Fruit fly (Drosophila melanogaster): Measurements from ENCODE around the gene CG4842.

The CG4842 gene

DNA sequence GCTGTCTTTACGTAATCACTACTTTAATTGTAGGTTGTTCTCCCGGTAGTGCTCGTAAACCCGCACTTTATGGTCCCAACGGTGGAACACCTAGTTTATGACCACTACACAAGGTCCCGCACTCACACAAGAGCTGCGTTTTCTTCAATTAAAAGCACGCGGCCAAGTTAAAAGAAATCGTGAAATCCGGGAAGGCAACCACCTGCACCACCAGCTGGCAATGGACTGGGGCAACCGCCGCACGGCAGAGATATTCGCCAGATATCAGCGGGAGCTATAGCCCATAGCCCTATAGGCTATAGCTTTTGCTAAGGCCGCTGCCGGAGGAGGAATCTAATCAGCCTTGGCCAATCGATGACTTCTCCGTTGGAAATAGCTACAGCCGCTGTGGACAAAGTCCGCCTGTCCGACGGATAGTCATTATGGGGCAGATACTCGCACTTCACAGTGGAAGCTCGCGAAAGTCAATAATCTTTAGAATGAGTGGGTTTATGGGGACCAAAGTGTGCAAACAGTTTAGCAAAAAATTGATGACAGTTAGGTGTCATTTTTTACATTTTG lies 16.0 kb downstream of the CG4842 start:
- no peak for TF ChIP-seq acj6 (GFP tag; optimal IDR thresholded peaks at IDR 0.05)
- peak; percentile 38 for TF ChIP-seq Eip78C (GFP tag)
- peak; percentile 15 for TF ChIP-seq CG16779 (tag; optimal IDR thresholded peaks at IDR 0.05)
- no peak for TF ChIP-seq CG11762 (GFP tag; optimal IDR thresholded peaks at IDR 0.05; ENCODE audit: insufficient read depth)
- TF ChIP-seq lz (GFP tag; optimal IDR thresholded peaks at IDR 0.05), result no peak
- TF ChIP-seq dsx (GFP tag; optimal IDR thresholded peaks at IDR 0.05; ENCODE audit: poor library complexity, severe bottlenecking), result no peak
- TF ChIP-seq CG34406 (GFP tag; optimal IDR thresholded peaks at IDR 0.05), result no peak
- no peak for TF ChIP-seq Gug (GFP tag; IDR thresholded peaks at IDR 0.05)
- TF ChIP-seq CG8632 (GFP tag; optimal IDR thresholded peaks at IDR 0.05), result no peak
- TF ChIP-seq Ets21C (GFP tag; optimal IDR thresholded peaks at IDR 0.05), result no peak
- TF ChIP-seq vri (GFP tag; optimal IDR thresholded peaks at IDR 0.05), result peak; percentile 32
- TF ChIP-seq eg (GFP tag; IDR thresholded peaks at IDR 0.05), result no peak; the same call in 2 of the 3 replicates
- TF ChIP-seq CG6276 (GFP tag; optimal IDR thresholded peaks at IDR 0.05), result peak; percentile 52
- peak; percentile 51; the same call in 1 of the 3 replicates for TF ChIP-seq CG8119 (GFP tag; IDR thresholded peaks at IDR 0.05)
- no peak for TF ChIP-seq salr (GFP tag; optimal IDR thresholded peaks at IDR 0.05)
- TF ChIP-seq CG31627 (GFP tag; optimal IDR thresholded peaks at IDR 0.05), result no peak
- no peak for TF ChIP-seq Hr38 (GFP tag; optimal IDR thresholded peaks at IDR 0.05)
- TF ChIP-seq CG4318 (GFP tag; optimal IDR thresholded peaks at IDR 0.05), result no peak
- peak in 1 of 2 experiments; percentile 9 for TF ChIP-seq ss (GFP tag; optimal IDR thresholded peaks at IDR 0.05)
- no peak for TF ChIP-seq svp (GFP tag)
- no peak for TF ChIP-seq CG32006 (GFP tag; optimal IDR thresholded peaks at IDR 0.05)
- no peak for TF ChIP-seq CG9139 (GFP tag; optimal IDR thresholded peaks at IDR 0.05)
- TF ChIP-seq CG6854 (GFP tag; optimal IDR thresholded peaks at IDR 0.05), result no peak
- no peak for TF ChIP-seq Ets96B (tag; optimal IDR thresholded peaks at IDR 0.05)
- TF ChIP-seq Blimp-1 (GFP tag; optimal IDR thresholded peaks at IDR 0.05), result no peak
- TF ChIP-seq Eip75B (GFP tag; optimal IDR thresholded peaks at IDR 0.05), result no peak
- TF ChIP-seq pdm3 (GFP tag; optimal IDR thresholded peaks at IDR 0.05), result no peak
- no peak for TF ChIP-seq CG6792 (GFP tag; optimal IDR thresholded peaks at IDR 0.05)
- TF ChIP-seq CG10669 (GFP tag; optimal IDR thresholded peaks at IDR 0.05), result no peak

DNA sequence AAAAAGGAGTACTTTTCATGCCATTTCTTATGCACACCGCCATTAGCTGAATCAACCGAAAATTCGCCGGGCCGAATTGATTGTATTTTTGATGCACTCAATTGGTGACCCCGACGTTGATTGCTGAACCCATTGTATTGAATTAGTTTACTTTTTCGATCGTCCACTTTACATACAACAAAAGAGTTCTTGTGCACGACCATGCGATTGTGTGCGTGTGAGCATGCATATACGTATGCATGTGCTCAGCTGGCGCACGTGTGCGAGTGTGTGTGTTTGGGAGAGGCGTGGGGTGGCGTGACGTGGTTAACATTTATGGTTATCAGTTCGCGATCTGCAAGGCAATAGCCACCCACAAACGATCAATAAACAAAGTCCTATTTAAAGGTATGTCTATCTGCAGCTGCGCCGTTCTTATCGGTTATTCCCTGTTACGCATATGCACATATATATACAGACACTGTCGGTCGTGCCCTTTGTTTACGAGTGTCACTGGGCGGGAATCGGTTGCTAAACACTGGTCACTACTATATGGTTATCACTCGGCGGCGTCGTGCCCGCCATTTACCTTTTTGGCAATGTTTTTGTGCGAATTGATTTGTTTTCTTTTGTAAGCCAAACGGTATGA lies 17.2 kb downstream of the CG4842 start:
- TF ChIP-seq CG3032 (tag; optimal IDR thresholded peaks at IDR 0.05) (no peak), ss (GFP tag; optimal IDR thresholded peaks at IDR 0.05) (peak; percentile 83), CG6854 (GFP tag; optimal IDR thresholded peaks at IDR 0.05) (no peak), CG6163 (GFP tag; IDR thresholded peaks at IDR 0.05) (no peak), acj6 (GFP tag; optimal IDR thresholded peaks at IDR 0.05) (no peak), lz (GFP tag; optimal IDR thresholded peaks at IDR 0.05) (no peak), CG32006 (GFP tag; optimal IDR thresholded peaks at IDR 0.05) (no peak), CG8119 (GFP tag; IDR thresholded peaks at IDR 0.05) (peak; percentile 33; the same call in 1 of the 3 replicates), Gug (GFP tag; IDR thresholded peaks at IDR 0.05) (no peak), CG8319 (GFP tag; optimal IDR thresholded peaks at IDR 0.05) (peak; percentile 88), salr (GFP tag; optimal IDR thresholded peaks at IDR 0.05) (no peak), dac (GFP tag; optimal IDR thresholded peaks at IDR 0.05) (no peak), CG6276 (GFP tag; optimal IDR thresholded peaks at IDR 0.05) (peak; percentile 19), CG8632 (GFP tag; optimal IDR thresholded peaks at IDR 0.05) (peak; percentile 11), Eip75B (GFP tag; optimal IDR thresholded peaks at IDR 0.05) (no peak), CG4318 (GFP tag; optimal IDR thresholded peaks at IDR 0.05) (no peak), CG6792 (GFP tag; optimal IDR thresholded peaks at IDR 0.05) (no peak), OdsH (GFP tag; optimal IDR thresholded peaks at IDR 0.05) (no peak), CG9139 (GFP tag; optimal IDR thresholded peaks at IDR 0.05) (peak; percentile 37), vri (GFP tag; optimal IDR thresholded peaks at IDR 0.05) (peak; percentile 84), pdm3 (GFP tag; optimal IDR thresholded peaks at IDR 0.05) (no peak), Lpt (GFP tag; optimal IDR thresholded peaks at IDR 0.05) (no peak), Eip78C (GFP tag) (peak; percentile 60), Sox14 (GFP tag; optimal IDR thresholded peaks at IDR 0.05) (peak; percentile 32), Ets21C (GFP tag; optimal IDR thresholded peaks at IDR 0.05) (no peak), Hr4 (GFP tag; optimal IDR thresholded peaks at IDR 0.05) (no peak), esn (GFP tag; optimal IDR thresholded peaks at IDR 0.05) (no peak), fd85E (GFP tag; optimal IDR thresholded peaks at IDR 0.05) (no peak), CG6808 (GFP tag; optimal IDR thresholded peaks at IDR 0.05) (peak; percentile 47), fkh (GFP tag; optimal IDR thresholded peaks at IDR 0.05) (peak; percentile 36), CG15336 (GFP tag; IDR thresholded peaks at IDR 0.05) (no peak; the same call in 1 of the 2 replicates), CG7368 (GFP tag; optimal IDR thresholded peaks at IDR 0.05) (no peak), achi (GFP tag; optimal IDR thresholded peaks at IDR 0.05) (no peak), net (GFP tag; optimal IDR thresholded peaks at IDR 0.05) (no peak), CG16779 (tag; optimal IDR thresholded peaks at IDR 0.05) (peak; percentile 68), dsx (GFP tag; optimal IDR thresholded peaks at IDR 0.05; ENCODE audit: poor library complexity, severe bottlenecking) (peak; percentile 15), Hr38 (GFP tag; optimal IDR thresholded peaks at IDR 0.05) (no peak)
